Worm (Caenorhabditis elegans) whole organism, L2 larva: ENCODE results near the gene chtb-2.

Experiments
- C34F6.9 ChIP-seq: fragments of 150-350 bp; optimal IDR thresholded peaks from 2 replicates; lab custom pipeline; 2014; ENCODE audit warnings: missing biosample characterization, missing genetic modification characterization
- F13H6.1 ChIP-seq: sonication (generic microtip); optimal IDR thresholded peaks from 2 replicates; lab custom pipeline; 2016; ENCODE audit warnings: missing genetic modification characterization, missing compliant biosample characterization
- aly-2 ChIP-seq: fragments of 150-350 bp; optimal IDR thresholded peaks from 2 replicates; lab custom pipeline; 2014; ENCODE audit warnings: missing biosample characterization, missing genetic modification characterization
- blmp-1 ChIP-seq: sonication (generic microtip); optimal IDR thresholded peaks from 2 replicates; lab custom pipeline; 2017; ENCODE audit warnings: missing genetic modification characterization, mild to moderate bottlenecking, missing compliant biosample characterization, antibody characterized with exemption, moderate library complexity; ENCODE audit not compliant: insufficient read depth
- ceh-82 ChIP-seq: fragments of 150-350 bp; optimal IDR thresholded peaks from 2 replicates; lab custom pipeline; 2014; ENCODE audit warnings: missing biosample characterization, missing genetic modification characterization
- crh-2 ChIP-seq: sonication (generic microtip); optimal IDR thresholded peaks from 2 replicates; lab custom pipeline; 2017; ENCODE audit warnings: missing biosample characterization, missing genetic modification characterization
- dmd-4 ChIP-seq: sonication (generic microtip); optimal IDR thresholded peaks from 2 replicates; lab custom pipeline; 2017; ENCODE audit warnings: missing biosample characterization, missing genetic modification characterization
- fos-1 ChIP-seq: fragments of 150-350 bp; optimal IDR thresholded peaks from 2 replicates; lab custom pipeline; 2014; ENCODE audit warnings: missing biosample characterization, missing genetic modification characterization
- gmeb-1 ChIP-seq: fragments of 150-350 bp; optimal IDR thresholded peaks from 2 replicates; lab custom pipeline; 2014; ENCODE audit warnings: missing biosample characterization, missing genetic modification characterization
- lin-11 ChIP-seq: fragments of 150-350 bp; sonication (generic microtip); optimal IDR thresholded peaks from 2 replicates; lab custom pipeline; 2014; ENCODE audit warnings: missing biosample characterization, missing genetic modification characterization, inconsistent platforms, mixed read lengths
- lin-13 ChIP-seq: fragments of 150-350 bp; optimal IDR thresholded peaks from 2 replicates; lab custom pipeline; 2014; ENCODE audit warnings: missing biosample characterization, missing genetic modification reagents, missing genetic modification characterization
- lin-39 ChIP-seq: fragments of 150-350 bp; optimal IDR thresholded peaks from 2 replicates; lab custom pipeline; 2014; ENCODE audit warnings: missing biosample characterization, missing genetic modification reagents, missing genetic modification characterization
- lsy-2 ChIP-seq, 2 experiments: fragments of 150-350 bp in 1 of 2; sonication (generic microtip) in 1 of 2; optimal IDR thresholded peaks; 2 replicates each; lab custom pipeline; 2014 to 2017; ENCODE audit warnings: missing biosample characterization in 2 of 2, missing genetic modification characterization in 2 of 2
- mab-5 ChIP-seq: fragments of 150-350 bp; optimal IDR thresholded peaks from 2 replicates; lab custom pipeline; 2014; ENCODE audit warnings: missing biosample characterization, missing genetic modification characterization
- mdl-1 ChIP-seq, 2 experiments: fragments of 150-350 bp in 1 of 2; sonication (generic microtip) in 1 of 2; optimal IDR thresholded peaks; 2 replicates each; lab custom pipeline; 2017; ENCODE audit warnings: missing biosample characterization in 2 of 2, missing genetic modification characterization in 2 of 2
- nhr-10 ChIP-seq: sonication (generic microtip); optimal IDR thresholded peaks from 2 replicates; lab custom pipeline; 2017; ENCODE audit warnings: missing biosample characterization, missing genetic modification characterization
- nhr-12 ChIP-seq: fragments of 150-350 bp; optimal IDR thresholded peaks from 2 replicates; lab custom pipeline; 2014; ENCODE audit warnings: missing biosample characterization, missing genetic modification characterization
- nhr-129 ChIP-seq: fragments of 150-350 bp; optimal IDR thresholded peaks from 2 replicates; lab custom pipeline; 2014; ENCODE audit warnings: missing biosample characterization, missing genetic modification characterization
- nhr-21 ChIP-seq: fragments of 150-350 bp; optimal IDR thresholded peaks from 2 replicates; lab custom pipeline; 2014; ENCODE audit warnings: missing biosample characterization, missing genetic modification characterization
- nhr-23 ChIP-seq: fragments of 150-350 bp; optimal IDR thresholded peaks from 2 replicates; lab custom pipeline; 2014; ENCODE audit warnings: missing biosample characterization, missing genetic modification reagents, missing genetic modification characterization
- nhr-25 ChIP-seq: fragments of 150-350 bp; sonication (generic microtip); optimal IDR thresholded peaks from 3 replicates; lab custom pipeline; 2014; ENCODE audit warnings: missing biosample characterization, missing genetic modification characterization
- nhr-6 ChIP-seq: fragments of 150-350 bp; optimal IDR thresholded peaks from 2 replicates; lab custom pipeline; 2014; ENCODE audit warnings: missing biosample characterization, missing genetic modification characterization
- sma-3 ChIP-seq: sonication (generic microtip); optimal IDR thresholded peaks from 2 replicates; lab custom pipeline; 2016; ENCODE audit warnings: missing genetic modification reagents, missing genetic modification characterization, missing compliant biosample characterization
- sma-9 ChIP-seq, 2 experiments: fragments of 150-350 bp in 1 of 2; sonication (generic microtip) in 1 of 2; optimal IDR thresholded peaks; 2 replicates each; lab custom pipeline; 2014 to 2016; ENCODE audit warnings: missing genetic modification characterization in 2 of 2, mild to moderate bottlenecking in 1 of 2, missing biosample characterization in 1 of 2, missing compliant biosample characterization in 1 of 2, missing genetic modification reagents in 1 of 2, moderate library complexity in 1 of 2
- snpc-4 ChIP-seq: fragments of 150-350 bp; optimal IDR thresholded peaks from 2 replicates; lab custom pipeline; 2014; ENCODE audit warnings: missing biosample characterization, missing genetic modification characterization
- unc-39 ChIP-seq: fragments of 150-350 bp; optimal IDR thresholded peaks from 2 replicates; lab custom pipeline; 2014; ENCODE audit warnings: missing biosample characterization, missing genetic modification characterization
- unc-55 ChIP-seq: fragments of 150-350 bp; sonication (generic microtip); optimal IDR thresholded peaks from 3 replicates; lab custom pipeline; 2014; ENCODE audit warnings: missing biosample characterization, missing genetic modification reagents, missing genetic modification characterization
- unc-62 ChIP-seq: fragments of 150-350 bp; optimal IDR thresholded peaks from 2 replicates; lab custom pipeline; 2014; ENCODE audit warnings: missing biosample characterization, missing genetic modification reagents, missing genetic modification characterization
- zag-1 ChIP-seq: fragments of 150-350 bp; optimal IDR thresholded peaks from 2 replicates; lab custom pipeline; 2014; ENCODE audit warnings: missing biosample characterization, missing genetic modification characterization
- ztf-1 ChIP-seq: fragments of 200-800 bp; sonication (Bioruptor generic); conservative IDR thresholded peaks from 2 replicates; pipeline ENCODE4 v1.3.6; 2022; ENCODE audit warnings: missing genetic modification characterization, missing compliant biosample characterization
- ztf-4 ChIP-seq: fragments of 150-350 bp; optimal IDR thresholded peaks from 2 replicates; lab custom pipeline; 2014; ENCODE audit warnings: missing biosample characterization, missing genetic modification characterization

Gene chtb-2

DNA sequence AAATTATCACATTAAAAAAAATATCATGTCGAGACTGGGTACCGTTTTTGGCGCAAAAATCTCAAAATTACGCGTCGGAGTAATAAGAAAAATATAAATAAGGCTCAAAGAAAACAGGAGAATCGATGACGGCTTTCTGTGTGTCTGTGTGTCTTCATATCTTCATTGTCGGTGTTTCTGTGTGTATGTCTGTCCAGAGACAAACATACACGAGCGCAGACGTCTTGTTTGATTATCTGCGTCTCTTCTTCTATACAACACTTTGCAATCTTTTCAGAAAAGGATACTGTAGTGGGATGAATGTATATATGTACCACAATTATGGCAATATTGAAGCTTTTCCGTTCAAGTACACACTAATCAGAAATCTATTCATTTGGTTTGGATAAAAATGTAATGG lies 38.7 kb upstream of the chtb-2 start, which contains the start of gene C05D11.13:
Gene C05D11.13, minus strand, starts transcription at position 252 of the 400 bp plus-strand sequence.
- TF ChIP-seq C34F6.9 (tag; lab: Kevin White, UChicago): peak; percentile 68
- peak; percentile 47 for TF ChIP-seq sma-3
- TF ChIP-seq mab-5 (tag; lab: Kevin White, UChicago): no peak
- TF ChIP-seq unc-55 (GFP tag; lab: Kevin White, UChicago): peak; percentile 51
- TF ChIP-seq ztf-4 (tag; lab: Kevin White, UChicago): peak; percentile 16
- no peak for TF ChIP-seq gmeb-1 (tag; lab: Kevin White, UChicago)
- TF ChIP-seq nhr-129 (tag; lab: Kevin White, UChicago): peak; percentile 59
- no peak for TF ChIP-seq nhr-23 (tag; lab: Kevin White, UChicago)
- peak; percentile 56 for TF ChIP-seq F13H6.1 (tag; lab: Kevin White, UChicago)
- TF ChIP-seq crh-2 (tag; lab: Kevin White, UChicago): peak; percentile 65
- TF ChIP-seq fos-1 (tag; lab: Kevin White, UChicago): peak; percentile 32
- TF ChIP-seq nhr-25: peak; percentile 7
- TF ChIP-seq ceh-82 (tag; lab: Kevin White, UChicago): no peak
- TF ChIP-seq lsy-2 (tag; optimal IDR thresholded peaks at IDR 0.05; lab: Kevin White, UChicago): peak in 1 of 2 experiments; percentile 84
- peak; percentile 59 for TF ChIP-seq sma-9 (GFP tag; optimal IDR thresholded peaks at IDR 0.05; lab: Kevin White, UChicago)
- no peak for TF ChIP-seq sma-9 (tag; optimal IDR thresholded peaks at IDR 0.05; lab: Kevin White, UChicago)
- no peak for TF ChIP-seq dmd-4 (tag; lab: Kevin White, UChicago)
- TF ChIP-seq nhr-21: peak; percentile 0

DNA sequence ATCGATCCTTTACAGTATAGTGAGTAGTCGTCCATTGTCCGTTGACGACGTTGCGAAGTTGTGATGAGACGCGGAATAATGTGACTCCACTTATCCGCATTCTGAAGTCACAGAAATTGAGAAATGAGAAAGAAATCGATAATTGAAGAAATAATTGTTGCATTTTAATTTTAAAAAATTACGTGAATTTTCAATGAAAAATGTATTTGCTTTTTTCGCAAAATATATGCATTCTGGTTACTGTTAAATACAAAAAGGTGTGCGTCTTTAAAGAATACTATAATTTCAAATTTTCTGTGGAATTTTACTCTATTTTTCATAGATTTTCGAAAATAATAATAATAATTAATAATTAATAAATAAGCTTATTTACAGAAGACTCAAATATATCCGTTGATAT lies 36.2 kb upstream of the chtb-2 start, which contains the start of gene let-721:
Gene let-721, minus strand, starts transcription at position 101 of the 400 bp plus-strand sequence.
- TF ChIP-seq unc-55 (GFP tag; lab: Kevin White, UChicago) (no peak), zag-1 (tag; lab: Kevin White, UChicago) (no peak), dmd-4 (tag; lab: Kevin White, UChicago) (no peak), nhr-6 (tag; lab: Kevin White, UChicago) (no peak), gmeb-1 (tag; lab: Kevin White, UChicago) (no peak), nhr-12 (tag; lab: Kevin White, UChicago) (no peak), lin-39 (tag; lab: Kevin White, UChicago) (no peak), unc-62 (GFP tag; lab: Kevin White, UChicago) (no peak), lsy-2 (tag; optimal IDR thresholded peaks at IDR 0.05; lab: Kevin White, UChicago) (no peak), aly-2 (no peak), ztf-4 (tag; lab: Kevin White, UChicago) (no peak), ceh-82 (tag; lab: Kevin White, UChicago) (no peak), mdl-1 (tag; optimal IDR thresholded peaks at IDR 0.05; lab: Kevin White, UChicago) (no peak), snpc-4 (tag; lab: Kevin White, UChicago) (no peak), unc-39 (no peak), lin-13 (GFP tag; lab: Kevin White, UChicago) (no peak), F13H6.1 (tag; lab: Kevin White, UChicago) (no peak), fos-1 (tag; lab: Kevin White, UChicago) (no peak), nhr-129 (tag; lab: Kevin White, UChicago) (no peak), ztf-1 (GFP tag; lab: Robert Waterston, UW) (no peak)

DNA sequence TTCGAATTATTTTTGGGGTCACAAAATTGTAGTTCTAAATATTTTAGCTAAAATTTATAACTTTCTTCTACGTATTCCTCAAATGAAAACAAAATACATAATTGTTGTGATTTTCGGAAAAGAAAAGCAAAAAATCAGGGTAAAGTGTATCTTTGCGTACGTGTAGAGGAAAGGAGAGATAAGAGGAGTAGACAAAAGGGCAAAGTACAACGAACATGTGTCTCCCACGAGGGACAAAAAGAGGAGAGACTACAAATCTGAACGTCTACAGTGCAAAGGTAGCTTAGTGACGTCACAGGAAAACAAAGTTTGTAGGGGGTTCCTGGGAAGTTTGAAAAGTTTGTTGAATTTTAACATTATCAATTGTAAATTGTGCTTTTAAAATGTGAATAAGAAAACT lies 35.5 kb upstream of the chtb-2 start:
- TF ChIP-seq nhr-6 (tag; lab: Kevin White, UChicago): no peak
- peak; percentile 71 for TF ChIP-seq fos-1 (tag; lab: Kevin White, UChicago)
- peak; percentile 22 for TF ChIP-seq lin-13 (GFP tag; lab: Kevin White, UChicago)
- TF ChIP-seq sma-3: peak; percentile 75
- no peak for TF ChIP-seq snpc-4 (tag; lab: Kevin White, UChicago)
- no peak for TF ChIP-seq zag-1 (tag; lab: Kevin White, UChicago)
- TF ChIP-seq gmeb-1 (tag; lab: Kevin White, UChicago): peak; percentile 41
- TF ChIP-seq C34F6.9 (tag; lab: Kevin White, UChicago): peak; percentile 43
- peak; percentile 71 for TF ChIP-seq nhr-129 (tag; lab: Kevin White, UChicago)
- peak; percentile 76 for TF ChIP-seq sma-9 (GFP tag; optimal IDR thresholded peaks at IDR 0.05; lab: Kevin White, UChicago)
- TF ChIP-seq sma-9 (tag; optimal IDR thresholded peaks at IDR 0.05; lab: Kevin White, UChicago): no peak
- TF ChIP-seq dmd-4 (tag; lab: Kevin White, UChicago): no peak
- TF ChIP-seq nhr-21: peak; percentile 76
- peak in 1 of 2 experiments; percentile 67 for TF ChIP-seq lsy-2 (tag; optimal IDR thresholded peaks at IDR 0.05; lab: Kevin White, UChicago)
- TF ChIP-seq nhr-10 (tag; lab: Kevin White, UChicago): no peak
- TF ChIP-seq blmp-1 (tag; lab: Kevin White, UChicago): peak; percentile 48
- TF ChIP-seq mdl-1 (tag; optimal IDR thresholded peaks at IDR 0.05; lab: Kevin White, UChicago): peak; percentile 49 to 65
- peak; percentile 55 for TF ChIP-seq F13H6.1 (tag; lab: Kevin White, UChicago)
- peak; percentile 3 for TF ChIP-seq unc-62 (GFP tag; lab: Kevin White, UChicago)
- peak; percentile 73 for TF ChIP-seq nhr-25
- TF ChIP-seq lin-11 (tag; lab: Kevin White, UChicago): no peak
- no peak for TF ChIP-seq ztf-1 (GFP tag; lab: Robert Waterston, UW)
- TF ChIP-seq crh-2 (tag; lab: Kevin White, UChicago): peak; percentile 84
- no peak for TF ChIP-seq unc-39
